Fruit fly (Drosophila melanogaster) whole organism, prepupa: ENCODE data around the gene PGRP-SA.
A peak's percentile ranks its signal among the peaks of the same experiment; 100 is the strongest.

ENCODE experiments used
- Blimp-1 ChIP-seq: fragments of 200-800 bp; sonication (Bioruptor generic); optimal IDR thresholded peaks from 3 replicates; lab custom pipeline; 2017; ENCODE audit warnings: missing biosample characterization, missing genetic modification characterization, mild to moderate bottlenecking, moderate library complexity, missing genetic modification reagents
- CG10631 ChIP-seq: fragments of 200-800 bp; sonication (Bioruptor generic); optimal IDR thresholded peaks from 2 replicates; lab custom pipeline; 2016; ENCODE audit warnings: missing biosample characterization, missing genetic modification characterization
- CG11294 ChIP-seq: fragments of 200-800 bp; sonication (Bioruptor generic); IDR thresholded peaks from 2 replicates; pipeline ENCODE4 v1.3.6; 2022; ENCODE audit warnings: missing biosample characterization, missing genetic modification characterization
- CG11902 ChIP-seq: fragments of 200-800 bp; sonication (Bioruptor generic); optimal IDR thresholded peaks from 3 replicates; lab custom pipeline; 2016; ENCODE audit warnings: missing biosample characterization, missing genetic modification characterization
- CG15336 ChIP-seq: fragments of 200-800 bp; sonication (Bioruptor generic); IDR thresholded peaks from 2 replicates; pipeline ENCODE4 v1.3.6; 2022; ENCODE audit warnings: missing biosample characterization, missing genetic modification characterization
- CG16779 ChIP-seq: fragments of 200-800 bp; sonication (Bioruptor generic); optimal IDR thresholded peaks from 3 replicates; lab custom pipeline; 2017; ENCODE audit warnings: missing biosample characterization, mild to moderate bottlenecking, missing genetic modification characterization
- CG31627 ChIP-seq: fragments of 200-800 bp; sonication (Bioruptor generic); optimal IDR thresholded peaks from 3 replicates; lab custom pipeline; 2016; ENCODE audit warnings: missing biosample characterization, missing genetic modification characterization
- CG34406 ChIP-seq: fragments of 200-800 bp; sonication (Bioruptor generic); optimal IDR thresholded peaks from 3 replicates; lab custom pipeline; 2016; ENCODE audit warnings: missing biosample characterization, missing genetic modification characterization
- CG3919 ChIP-seq: fragments of 200-800 bp; sonication (Bioruptor generic); optimal IDR thresholded peaks from 3 replicates; lab custom pipeline; 2016; ENCODE audit warnings: missing biosample characterization, missing genetic modification characterization
- CG4318 ChIP-seq: fragments of 200-800 bp; sonication (Bioruptor generic); optimal IDR thresholded peaks from 3 replicates; lab custom pipeline; 2017; ENCODE audit warnings: missing biosample characterization, mild to moderate bottlenecking, missing genetic modification characterization
- CG6276 ChIP-seq: fragments of 200-800 bp; sonication (Bioruptor generic); optimal IDR thresholded peaks from 2 replicates; lab custom pipeline; 2017; ENCODE audit warnings: missing biosample characterization, mild to moderate bottlenecking, missing genetic modification characterization
- CG6792 ChIP-seq: fragments of 200-800 bp; sonication (Bioruptor generic); optimal IDR thresholded peaks from 3 replicates; lab custom pipeline; 2016; ENCODE audit warnings: missing biosample characterization, missing genetic modification characterization
- CG6808 ChIP-seq: fragments of 200-800 bp; sonication (Bioruptor generic); optimal IDR thresholded peaks from 3 replicates; lab custom pipeline; 2017; ENCODE audit warnings: missing biosample characterization, missing genetic modification characterization, mild to moderate bottlenecking, moderate library complexity, missing genetic modification reagents
- CG6854 ChIP-seq: fragments of 200-800 bp; sonication (Bioruptor generic); optimal IDR thresholded peaks from 2 replicates; lab custom pipeline; 2017; ENCODE audit warnings: missing biosample characterization, mild to moderate bottlenecking, missing genetic modification characterization
- CG7368 ChIP-seq: fragments of 200-800 bp; sonication (Bioruptor generic); optimal IDR thresholded peaks from 3 replicates; lab custom pipeline; 2016; ENCODE audit warnings: missing biosample characterization, missing genetic modification characterization
- CG8119 ChIP-seq: fragments of 200-800 bp; sonication (Bioruptor generic); IDR thresholded peaks from 3 replicates; pipeline ENCODE4 v1.3.6; 2022; ENCODE audit warnings: missing biosample characterization, missing genetic modification characterization
- CG8319 ChIP-seq: fragments of 200-800 bp; sonication (Bioruptor generic); optimal IDR thresholded peaks from 3 replicates; lab custom pipeline; 2016; ENCODE audit warnings: missing biosample characterization, missing genetic modification characterization
- CG8632 ChIP-seq: fragments of 200-800 bp; sonication (Bioruptor generic); optimal IDR thresholded peaks from 3 replicates; lab custom pipeline; 2016; ENCODE audit warnings: missing biosample characterization, missing genetic modification characterization
- CG9139 ChIP-seq: fragments of 200-800 bp; sonication (Bioruptor generic); optimal IDR thresholded peaks from 3 replicates; lab custom pipeline; 2017; ENCODE audit warnings: missing biosample characterization, mild to moderate bottlenecking, missing genetic modification characterization
- Eip75B ChIP-seq: fragments of 200-800 bp; sonication (Bioruptor generic); optimal IDR thresholded peaks from 3 replicates; lab custom pipeline; 2016; ENCODE audit warnings: missing biosample characterization, missing genetic modification characterization
- Eip78C ChIP-seq: fragments of 200-800 bp; sonication (Bioruptor generic); peaks from one replicate; lab custom pipeline; 2016; ENCODE audit warnings: missing biosample characterization, missing genetic modification characterization
- Eip93F ChIP-seq: fragments of 200-800 bp; sonication (Bioruptor generic); optimal IDR thresholded peaks from 2 replicates; lab custom pipeline; 2016; ENCODE audit warnings: missing biosample characterization, mild to moderate bottlenecking, missing genetic modification characterization
- Ets96B ChIP-seq: fragments of 200-800 bp; optimal IDR thresholded peaks from 2 replicates; lab custom pipeline; 2019; ENCODE audit warnings: missing biosample characterization, mild to moderate bottlenecking, missing genetic modification characterization, moderate library complexity
- Gug ChIP-seq: fragments of 200-800 bp; sonication (Bioruptor generic); IDR thresholded peaks from 2 replicates; pipeline ENCODE4 v1.3.6; 2022; ENCODE audit warnings: missing biosample characterization, missing genetic modification characterization
- Hr38 ChIP-seq: sonication (Bioruptor generic); optimal IDR thresholded peaks from 2 replicates; lab custom pipeline; 2016; ENCODE audit warnings: missing biosample characterization, missing genetic modification characterization
- Hr39 ChIP-seq: fragments of 200-800 bp; sonication (Bioruptor generic); optimal IDR thresholded peaks from 2 replicates; lab custom pipeline; 2016; ENCODE audit warnings: missing biosample characterization, missing genetic modification characterization
- Hr4 ChIP-seq: fragments of 200-800 bp; sonication (Bioruptor generic); optimal IDR thresholded peaks from 3 replicates; lab custom pipeline; 2016; ENCODE audit warnings: missing biosample characterization, missing genetic modification characterization
- Lpt ChIP-seq: fragments of 200-800 bp; sonication (Bioruptor generic); optimal IDR thresholded peaks from 3 replicates; lab custom pipeline; 2016; ENCODE audit warnings: missing biosample characterization, missing genetic modification characterization
- Met ChIP-seq: fragments of 200-800 bp; sonication (Bioruptor generic); optimal IDR thresholded peaks from 3 replicates; lab custom pipeline; 2016; ENCODE audit warnings: missing biosample characterization, missing genetic modification characterization
- OdsH ChIP-seq: fragments of 200-800 bp; sonication (Bioruptor generic); optimal IDR thresholded peaks from 3 replicates; lab custom pipeline; 2016; ENCODE audit warnings: missing biosample characterization, missing genetic modification characterization
- Smox ChIP-seq: fragments of 200-800 bp; sonication (Bioruptor generic); optimal IDR thresholded peaks from 3 replicates; lab custom pipeline; 2016; ENCODE audit warnings: missing biosample characterization, missing genetic modification characterization
- Sox102F ChIP-seq: fragments of 200-800 bp; sonication (Bioruptor generic); optimal IDR thresholded peaks from 2 replicates; lab custom pipeline; 2016; ENCODE audit warnings: missing biosample characterization, mild to moderate bottlenecking, missing genetic modification characterization
- Sox14 ChIP-seq: fragments of 200-800 bp; sonication (Bioruptor generic); optimal IDR thresholded peaks from 3 replicates; lab custom pipeline; 2016; ENCODE audit warnings: missing biosample characterization, missing genetic modification characterization
- Sox15 ChIP-seq: fragments of 200-800 bp; sonication (Bioruptor generic); optimal IDR thresholded peaks from 3 replicates; lab custom pipeline; 2016; ENCODE audit warnings: missing biosample characterization, missing genetic modification characterization
- achi ChIP-seq: fragments of 200-800 bp; sonication (Bioruptor generic); optimal IDR thresholded peaks from 3 replicates; lab custom pipeline; 2016; ENCODE audit warnings: missing biosample characterization, missing genetic modification characterization
- acj6 ChIP-seq: fragments of 200-800 bp; sonication (Bioruptor generic); optimal IDR thresholded peaks from 3 replicates; lab custom pipeline; 2016; ENCODE audit warnings: missing biosample characterization, missing genetic modification characterization
- cyc ChIP-seq: fragments of 200-800 bp; sonication (Bioruptor generic); optimal IDR thresholded peaks from 3 replicates; lab custom pipeline; 2016; ENCODE audit warnings: missing biosample characterization, missing genetic modification characterization
- dac ChIP-seq: fragments of 200-800 bp; sonication (Bioruptor generic); optimal IDR thresholded peaks from 2 replicates; lab custom pipeline; 2017; ENCODE audit warnings: missing biosample characterization, mild to moderate bottlenecking, missing genetic modification characterization
- dsx ChIP-seq: fragments of 200-800 bp; optimal IDR thresholded peaks from 3 replicates; lab custom pipeline; 2019; ENCODE audit warnings: missing biosample characterization, mild to moderate bottlenecking, missing genetic modification characterization, moderate library complexity; ENCODE audit not compliant: poor library complexity, severe bottlenecking
- esn ChIP-seq: fragments of 200-800 bp; sonication (Bioruptor generic); optimal IDR thresholded peaks from 2 replicates; lab custom pipeline; 2016; ENCODE audit warnings: missing biosample characterization, mild to moderate bottlenecking, missing genetic modification characterization, moderate library complexity
- fd59A ChIP-seq: fragments of 200-800 bp; sonication (Bioruptor generic); optimal IDR thresholded peaks from 2 replicates; lab custom pipeline; 2017; ENCODE audit warnings: missing biosample characterization, mild to moderate bottlenecking, missing genetic modification characterization, missing genetic modification reagents
- fd85E ChIP-seq: fragments of 200-800 bp; sonication (Bioruptor generic); optimal IDR thresholded peaks from 3 replicates; lab custom pipeline; 2016; ENCODE audit warnings: missing biosample characterization, missing genetic modification characterization
- fkh ChIP-seq: fragments of 200-800 bp; sonication (Bioruptor generic); optimal IDR thresholded peaks from 3 replicates; lab custom pipeline; 2017; ENCODE audit warnings: missing biosample characterization, mild to moderate bottlenecking, missing genetic modification characterization, moderate library complexity
- lz ChIP-seq: fragments of 200-800 bp; sonication (Bioruptor generic); optimal IDR thresholded peaks from 3 replicates; lab custom pipeline; 2016; ENCODE audit warnings: missing biosample characterization, missing genetic modification characterization
- net ChIP-seq: fragments of 200-800 bp; sonication (Bioruptor generic); optimal IDR thresholded peaks from 3 replicates; lab custom pipeline; 2016; ENCODE audit warnings: missing biosample characterization, missing genetic modification characterization
- salr ChIP-seq, 2 experiments: fragments of 200-800 bp; sonication (Bioruptor generic); optimal IDR thresholded peaks; 3 replicates each; lab custom pipeline; 2016 to 2018; ENCODE audit warnings: missing biosample characterization in 2 of 2, missing genetic modification characterization in 2 of 2, mild to moderate bottlenecking in 1 of 2
- spab ChIP-seq: fragments of 200-800 bp; sonication (Bioruptor generic); optimal IDR thresholded peaks from 2 replicates; lab custom pipeline; 2017; ENCODE audit warnings: missing biosample characterization, mild to moderate bottlenecking, missing genetic modification characterization, missing genetic modification reagents
- ss ChIP-seq, 2 experiments: fragments of 200-800 bp; sonication (Bioruptor generic); optimal IDR thresholded peaks; 2 replicates in 1 of 2; 3 replicates in 1 of 2; lab custom pipeline; 2017 to 2018; ENCODE audit warnings: mild to moderate bottlenecking in 2 of 2, missing biosample characterization in 2 of 2, missing genetic modification characterization in 2 of 2, moderate library complexity in 1 of 2
- svp ChIP-seq: fragments of 200-800 bp; sonication (Bioruptor generic); peaks from one replicate; lab custom pipeline; 2016; ENCODE audit warnings: missing biosample characterization, missing genetic modification characterization
- topi ChIP-seq: fragments of 200-800 bp; sonication (Bioruptor generic); optimal IDR thresholded peaks from 3 replicates; lab custom pipeline; 2016; ENCODE audit warnings: missing biosample characterization, missing genetic modification characterization
- vri ChIP-seq: fragments of 200-800 bp; sonication (Bioruptor generic); optimal IDR thresholded peaks from 3 replicates; lab custom pipeline; 2016; ENCODE audit warnings: missing biosample characterization, mild to moderate bottlenecking, missing genetic modification characterization

Gene PGRP-SA

DNA sequence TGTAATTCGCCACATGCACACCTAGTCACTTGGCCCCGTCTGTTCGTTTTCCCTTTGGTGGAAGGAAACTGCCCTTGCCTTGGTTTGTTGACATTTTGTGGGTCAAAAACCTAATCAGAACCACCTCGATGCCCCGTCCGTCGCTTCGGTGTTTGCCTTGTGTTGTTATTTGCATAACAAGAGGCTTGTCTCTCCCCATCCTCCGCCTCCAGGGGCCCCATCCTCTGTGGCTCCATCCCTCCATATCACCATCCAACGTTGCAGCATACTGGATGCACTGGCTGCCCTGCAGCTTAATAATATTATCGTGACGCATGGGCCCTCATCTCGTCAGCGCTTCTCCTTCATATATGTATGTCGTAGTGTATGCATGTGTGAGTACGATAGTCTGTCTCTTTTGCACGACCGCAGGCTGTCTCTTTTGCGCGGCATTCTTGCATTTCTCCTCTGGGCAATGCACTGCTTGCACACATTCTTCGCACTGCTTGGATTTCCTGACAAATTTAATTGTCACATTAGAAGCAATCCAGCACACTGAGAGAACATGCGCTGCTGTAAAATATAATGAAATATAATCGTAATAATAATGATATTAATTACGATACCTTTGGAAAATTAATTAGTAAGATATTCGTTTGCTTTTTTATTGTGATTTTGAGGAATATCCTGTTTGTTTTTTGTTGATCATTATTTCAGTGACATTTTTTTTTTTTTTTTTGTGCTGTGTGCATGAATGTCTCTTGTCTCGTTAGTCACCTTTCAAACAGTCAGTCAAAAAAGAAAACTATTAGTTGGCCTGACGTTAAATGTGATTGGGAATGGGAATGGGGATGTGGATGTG is 17.1 kb upstream of the PGRP-SA start:
- TF ChIP-seq Ets96B = no peak
- no peak for TF ChIP-seq OdsH (GFP tag; lab: Kevin White, UChicago)
- TF ChIP-seq achi (GFP tag; lab: Kevin White, UChicago) = peak; percentile 40
- TF ChIP-seq CG34406 = no peak
- TF ChIP-seq Eip75B (GFP tag; lab: Kevin White, UChicago) = no peak
- no peak for TF ChIP-seq Blimp-1
- TF ChIP-seq CG6808 (GFP tag; lab: Kevin White, UChicago) = peak; percentile 11
- TF ChIP-seq CG16779 (tag; lab: Kevin White, UChicago) = no peak
- no peak for TF ChIP-seq CG8319 (GFP tag; lab: Kevin White, UChicago)
- peak; percentile 31 for TF ChIP-seq Hr4 (GFP tag; lab: Kevin White, UChicago)
- no peak for TF ChIP-seq CG6276 (GFP tag; lab: Kevin White, UChicago)
- no peak for TF ChIP-seq CG6792 (GFP tag; lab: Kevin White, UChicago)
- TF ChIP-seq Met (GFP tag; lab: Kevin White, UChicago) = peak; percentile 25
- TF ChIP-seq fd85E = no peak
- TF ChIP-seq vri (GFP tag; lab: Kevin White, UChicago) = peak; percentile 60
- no peak for TF ChIP-seq Sox14 (GFP tag; lab: Kevin White, UChicago)
- TF ChIP-seq svp (GFP tag; lab: Kevin White, UChicago) = peak; percentile 16
- no peak for TF ChIP-seq spab
- no peak for TF ChIP-seq Hr39
- TF ChIP-seq Sox102F = no peak
- peak; percentile 61 for TF ChIP-seq CG10631 (GFP tag; lab: Kevin White, UChicago)
- TF ChIP-seq lz (GFP tag; lab: Kevin White, UChicago) = no peak
- TF ChIP-seq CG6854 = peak; percentile 6
- no peak for TF ChIP-seq Smox (GFP tag; lab: Kevin White, UChicago)
- no peak for TF ChIP-seq dsx
- no peak for TF ChIP-seq topi (GFP tag; lab: Kevin White, UChicago)
- TF ChIP-seq acj6 (GFP tag; lab: Kevin White, UChicago) = peak; percentile 19
- TF ChIP-seq Gug = no peak
- no peak for TF ChIP-seq Hr38 (GFP tag; lab: Kevin White, UChicago)
- TF ChIP-seq CG8632 (GFP tag; lab: Kevin White, UChicago) = no peak
- TF ChIP-seq CG4318 (GFP tag; lab: Kevin White, UChicago) = peak; percentile 27
- peak; percentile 65 for TF ChIP-seq CG15336
- no peak for TF ChIP-seq net (GFP tag; lab: Kevin White, UChicago)
- no peak for TF ChIP-seq CG9139 (GFP tag; lab: Kevin White, UChicago)
- no peak for TF ChIP-seq CG31627 (GFP tag; lab: Kevin White, UChicago)
- TF ChIP-seq ss (GFP tag; optimal IDR thresholded peaks at IDR 0.05; lab: Kevin White, UChicago) = peak in 1 of 2 experiments; percentile 38
- TF ChIP-seq salr (GFP tag; optimal IDR thresholded peaks at IDR 0.05; lab: Kevin White, UChicago) = peak in 1 of 2 experiments; percentile 66
- no peak for TF ChIP-seq Eip93F
- TF ChIP-seq Sox15 (GFP tag; lab: Kevin White, UChicago) = no peak
- peak; percentile 51 for TF ChIP-seq fkh (GFP tag; lab: Kevin White, UChicago)
- no peak for TF ChIP-seq CG7368 (GFP tag; lab: Kevin White, UChicago)
- TF ChIP-seq CG11902 (GFP tag; lab: Kevin White, UChicago) = no peak
- TF ChIP-seq dac (GFP tag; lab: Kevin White, UChicago) = no peak
- peak; percentile 75 for TF ChIP-seq Eip78C (GFP tag; lab: Kevin White, UChicago)
- TF ChIP-seq Lpt (GFP tag; lab: Kevin White, UChicago) = no peak
- peak; percentile 57 for TF ChIP-seq CG8119
- TF ChIP-seq cyc (GFP tag; lab: Kevin White, UChicago) = no peak
- TF ChIP-seq CG3919 = peak; percentile 20
- no peak for TF ChIP-seq CG11294
- peak; percentile 5 for TF ChIP-seq esn
- TF ChIP-seq fd59A (GFP tag; lab: Kevin White, UChicago) = no peak
